Worm (Caenorhabditis elegans): ENCODE data around the gene srxa-19.

ce11 chrV:10084864-10085263, 37.7 kb downstream of the srxa-19 start, which contains the start of gene R04B5.6:
- TF ChIP-seq ztf-11 (tag; optimal IDR thresholded peaks at IDR 0.05) = no peak
- no peak for TF ChIP-seq ceh-32 (tag; optimal IDR thresholded peaks at IDR 0.05; ENCODE audit: poor library complexity)
- no peak for TF ChIP-seq ama-1 (optimal IDR thresholded peaks at IDR 0.05)
- TF ChIP-seq aly-2 (tag; optimal IDR thresholded peaks at IDR 0.05) = no peak
- no peak for TF ChIP-seq unc-62 (GFP tag; optimal IDR thresholded peaks at IDR 0.05 in 1 of 2)
- no peak for TF ChIP-seq unc-62 (tag; optimal IDR thresholded peaks at IDR 0.05)
- TF ChIP-seq ZK546.5 (tag; optimal IDR thresholded peaks at IDR 0.05) = no peak
- TF ChIP-seq hlh-11 (tag; optimal IDR thresholded peaks at IDR 0.05) = no peak
- no peak for TF ChIP-seq R02D3.7 (tag; optimal IDR thresholded peaks at IDR 0.05)
- no peak for TF ChIP-seq nhr-76 (tag; optimal IDR thresholded peaks at IDR 0.05)
- no peak for TF ChIP-seq jun-1 (tag; optimal IDR thresholded peaks at IDR 0.05)
- TF ChIP-seq lsy-2 (tag; optimal IDR thresholded peaks at IDR 0.05) = no peak
- no peak for TF ChIP-seq D1046.2 (GFP tag; IDR thresholded peaks at IDR 0.05)
- TF ChIP-seq vab-7 (GFP tag; IDR thresholded peaks at IDR 0.05) = no peak
- no peak for TF ChIP-seq F49E8.2 (tag; optimal IDR thresholded peaks at IDR 0.05; ENCODE audit: borderline replicate concordance)
